Fruit fly (Drosophila melanogaster) whole organism, embryonic: ENCODE data around the gene Smox.
A peak's percentile ranks its signal among the peaks of the same experiment; 100 is the strongest.

Source experiments
- ATbp ChIP-seq: fragments of 200-800 bp; sonication (Bioruptor generic); optimal IDR thresholded peaks from 2 replicates; lab custom pipeline; 2017; ENCODE audit warnings: missing biosample characterization, mild to moderate bottlenecking, missing genetic modification characterization, missing genetic modification reagents
- Bgb ChIP-seq: fragments of 200-800 bp; sonication (Bioruptor generic); IDR thresholded peaks from 2 replicates; pipeline ENCODE4 v1.3.6; 2022; ENCODE audit warnings: missing biosample characterization, missing genetic modification characterization; ENCODE audit not compliant: partially characterized antibody
- CG10366 ChIP-seq: fragments of 200-800 bp; sonication (Bioruptor generic); IDR thresholded peaks from 2 replicates; pipeline ENCODE4 v1.3.6; 2022; ENCODE audit warnings: missing biosample characterization, missing genetic modification characterization
- CG12104 ChIP-seq: fragments of 200-800 bp; sonication (Bioruptor generic); optimal IDR thresholded peaks from 3 replicates; lab custom pipeline; 2016; ENCODE audit warnings: missing biosample characterization, missing genetic modification characterization
- CG12219 ChIP-seq: fragments of 200-800 bp; sonication (Bioruptor generic); optimal IDR thresholded peaks from 3 replicates; lab custom pipeline; 2018; ENCODE audit warnings: missing biosample characterization, mild to moderate bottlenecking, missing genetic modification characterization
- CG12236 ChIP-seq: fragments of 200-800 bp; sonication (Bioruptor generic); optimal IDR thresholded peaks from 2 replicates; lab custom pipeline; 2016; ENCODE audit warnings: missing biosample characterization, missing genetic modification characterization
- CG14014 ChIP-seq: fragments of 200-800 bp; sonication (Bioruptor generic); IDR thresholded peaks from 2 replicates; pipeline ENCODE4 v1.3.6; 2022; ENCODE audit warnings: missing biosample characterization, missing genetic modification characterization
- CG14050 ChIP-seq: fragments of 200-800 bp; sonication (Bioruptor generic); IDR thresholded peaks from 3 replicates; pipeline ENCODE4 v1.3.6; 2022; ENCODE audit warnings: missing biosample characterization, missing genetic modification characterization
- CG17186 ChIP-seq: fragments of 200-800 bp; sonication (Bioruptor generic); optimal IDR thresholded peaks from 3 replicates; lab custom pipeline; 2017; ENCODE audit warnings: missing biosample characterization, missing genetic modification reagents, missing genetic modification characterization
- CG17829 ChIP-seq: fragments of 200-800 bp; optimal IDR thresholded peaks from 2 replicates; lab custom pipeline; 2019; ENCODE audit warnings: missing biosample characterization, mild to moderate bottlenecking, missing genetic modification characterization, moderate library complexity
- CG1832 ChIP-seq: fragments of 200-800 bp; sonication (Bioruptor generic); optimal IDR thresholded peaks from 2 replicates; lab custom pipeline; 2017; ENCODE audit warnings: missing biosample characterization, mild to moderate bottlenecking, missing genetic modification characterization, inconsistent platforms
- CG18599 ChIP-seq: fragments of 200-800 bp; sonication (Bioruptor generic); optimal IDR thresholded peaks from 3 replicates; lab custom pipeline; 2017; ENCODE audit warnings: missing biosample characterization, missing genetic modification characterization, mild to moderate bottlenecking, moderate library complexity, missing genetic modification reagents
- CG34422 ChIP-seq: fragments of 200-800 bp; sonication (Bioruptor generic); IDR thresholded peaks from 3 replicates; pipeline ENCODE4 v1.3.6; 2022; ENCODE audit warnings: missing biosample characterization, missing genetic modification characterization
- CG4328 ChIP-seq: fragments of 200-800 bp; sonication (Bioruptor generic); optimal IDR thresholded peaks from 3 replicates; lab custom pipeline; 2017; ENCODE audit warnings: missing biosample characterization, missing genetic modification reagents, missing genetic modification characterization
- CG4707 ChIP-seq: fragments of 200-800 bp; sonication (Bioruptor generic); optimal IDR thresholded peaks from 2 replicates; lab custom pipeline; 2018; ENCODE audit warnings: missing biosample characterization, mild to moderate bottlenecking, missing genetic modification characterization, moderate library complexity
- CG4820 ChIP-seq: fragments of 200-800 bp; sonication (Bioruptor generic); optimal IDR thresholded peaks from 3 replicates; lab custom pipeline; 2016; ENCODE audit warnings: missing biosample characterization, missing genetic modification characterization
- CG7271 ChIP-seq: fragments of 200-800 bp; sonication (Bioruptor generic); optimal IDR thresholded peaks from 2 replicates; lab custom pipeline; 2018; ENCODE audit warnings: missing biosample characterization, mild to moderate bottlenecking, missing genetic modification characterization, moderate library complexity
- CG7786 ChIP-seq: fragments of 200-800 bp; sonication (Bioruptor generic); optimal IDR thresholded peaks from 2 replicates; lab custom pipeline; 2016; ENCODE audit warnings: missing biosample characterization, missing genetic modification characterization
- CG8290 ChIP-seq, 3 experiments: fragments of 200-800 bp; sonication (Bioruptor generic); optimal IDR thresholded peaks; 2 replicates each; lab custom pipeline; 2016 to 2019; ENCODE audit warnings: missing biosample characterization in 3 of 3, missing genetic modification characterization in 3 of 3, mild to moderate bottlenecking in 2 of 3, moderate library complexity in 1 of 3
- Chrac-16 ChIP-seq: fragments of 200-800 bp; sonication (Bioruptor generic); optimal IDR thresholded peaks from 3 replicates; lab custom pipeline; 2016; ENCODE audit warnings: missing biosample characterization, missing genetic modification characterization
- Dp ChIP-seq: fragments of 200-800 bp; sonication (Bioruptor generic); optimal IDR thresholded peaks from 2 replicates; lab custom pipeline; 2018; ENCODE audit warnings: missing biosample characterization, mild to moderate bottlenecking, missing genetic modification characterization, moderate library complexity
- Gsc ChIP-seq: fragments of 200-800 bp; sonication (Bioruptor generic); IDR thresholded peaks from 2 replicates; pipeline ENCODE4 v1.3.6; 2022; ENCODE audit warnings: missing biosample characterization, missing genetic modification characterization
- HHEX ChIP-seq: fragments of 200-800 bp; sonication (Bioruptor generic); optimal IDR thresholded peaks from 3 replicates; lab custom pipeline; 2017; ENCODE audit warnings: missing biosample characterization, mild to moderate bottlenecking, missing genetic modification characterization, missing genetic modification reagents
- HLH54F ChIP-seq: fragments of 200-800 bp; sonication (Bioruptor generic); optimal IDR thresholded peaks from 3 replicates; lab custom pipeline; 2016; ENCODE audit warnings: missing biosample characterization, missing genetic modification characterization
- Hand ChIP-seq: fragments of 200-800 bp; sonication (Bioruptor generic); optimal IDR thresholded peaks from 2 replicates; lab custom pipeline; 2017; ENCODE audit warnings: mild to moderate bottlenecking, missing biosample characterization, missing genetic modification reagents, missing genetic modification characterization
- Hmr ChIP-seq: fragments of 200-800 bp; sonication (Bioruptor generic); optimal IDR thresholded peaks from 3 replicates; lab custom pipeline; 2017; ENCODE audit warnings: mild to moderate bottlenecking, missing biosample characterization, missing genetic modification reagents, missing genetic modification characterization
- MESR4 ChIP-seq: fragments of 200-800 bp; sonication (Bioruptor generic); optimal IDR thresholded peaks from 2 replicates; lab custom pipeline; 2018; ENCODE audit warnings: missing biosample characterization, mild to moderate bottlenecking, missing genetic modification characterization, moderate library complexity
- Mad ChIP-seq: fragments of 200-800 bp; sonication (Bioruptor generic); optimal IDR thresholded peaks from 2 replicates; lab custom pipeline; 2016; ENCODE audit warnings: missing biosample characterization, missing genetic modification characterization
- Myb ChIP-seq: fragments of 200-800 bp; sonication (Bioruptor generic); optimal IDR thresholded peaks from 2 replicates; lab custom pipeline; 2016; ENCODE audit warnings: missing biosample characterization, missing genetic modification characterization
- NfI ChIP-seq: fragments of 200-800 bp; sonication (Bioruptor generic); optimal IDR thresholded peaks from 3 replicates; lab custom pipeline; 2018; ENCODE audit warnings: missing biosample characterization, mild to moderate bottlenecking, missing genetic modification characterization, moderate library complexity
- Scr ChIP-seq: fragments of 200-800 bp; sonication (Bioruptor generic); IDR thresholded peaks from 2 replicates; pipeline ENCODE4 v1.3.6; 2022; ENCODE audit warnings: missing biosample characterization, missing genetic modification characterization; ENCODE audit not compliant: partially characterized antibody
- al ChIP-seq: fragments of 200-800 bp; sonication (Bioruptor generic); IDR thresholded peaks from 2 replicates; pipeline ENCODE4 v1.3.6; 2022; ENCODE audit warnings: missing biosample characterization, missing genetic modification characterization
- caup ChIP-seq: fragments of 200-800 bp; sonication (Bioruptor generic); optimal IDR thresholded peaks from 3 replicates; lab custom pipeline; 2017; ENCODE audit warnings: missing biosample characterization, mild to moderate bottlenecking, missing genetic modification characterization, moderate library complexity; ENCODE audit not compliant: severe bottlenecking
- crc ChIP-seq: fragments of 200-800 bp; sonication (Bioruptor generic); optimal IDR thresholded peaks from 2 replicates; lab custom pipeline; 2016; ENCODE audit warnings: missing biosample characterization, missing genetic modification characterization
- crol ChIP-seq: fragments of 200-800 bp; sonication (Bioruptor generic); IDR thresholded peaks from 2 replicates; pipeline ENCODE4 v1.3.6; 2022; ENCODE audit warnings: missing biosample characterization, missing genetic modification characterization
- dysf ChIP-seq: fragments of 200-800 bp; sonication (Bioruptor generic); IDR thresholded peaks from 3 replicates; pipeline ENCODE4 v1.3.6; 2022; ENCODE audit warnings: missing biosample characterization, missing genetic modification characterization
- gsb ChIP-seq: fragments of 200-800 bp; sonication (Bioruptor generic); IDR thresholded peaks from 2 replicates; pipeline ENCODE4 v1.3.6; 2022; ENCODE audit warnings: missing biosample characterization, missing genetic modification characterization
- kni ChIP-seq: fragments of 200-800 bp; sonication (Bioruptor generic); optimal IDR thresholded peaks from 3 replicates; lab custom pipeline; 2017; ENCODE audit warnings: mild to moderate bottlenecking, missing biosample characterization, missing genetic modification reagents, missing genetic modification characterization
- maf-S ChIP-seq: fragments of 200-800 bp; sonication (Bioruptor generic); optimal IDR thresholded peaks from 2 replicates; lab custom pipeline; 2016; ENCODE audit warnings: missing biosample characterization, missing genetic modification characterization
- mam ChIP-seq: fragments of 200-800 bp; sonication (Bioruptor generic); optimal IDR thresholded peaks from 3 replicates; lab custom pipeline; 2016; ENCODE audit warnings: missing biosample characterization, missing genetic modification characterization
- nerfin-1 ChIP-seq: fragments of 200-800 bp; sonication (Bioruptor generic); optimal IDR thresholded peaks from 3 replicates; lab custom pipeline; 2019; ENCODE audit warnings: missing biosample characterization, mild to moderate bottlenecking, missing genetic modification characterization, moderate library complexity
- nom ChIP-seq: fragments of 200-800 bp; sonication (Bioruptor generic); optimal IDR thresholded peaks from 2 replicates; lab custom pipeline; 2017; ENCODE audit warnings: missing biosample characterization, missing genetic modification characterization, mild to moderate bottlenecking, moderate library complexity, missing genetic modification reagents
- oc ChIP-seq: fragments of 200-800 bp; sonication (Bioruptor generic); optimal IDR thresholded peaks from 2 replicates; lab custom pipeline; 2018; ENCODE audit warnings: missing biosample characterization, mild to moderate bottlenecking, missing genetic modification characterization, moderate library complexity
- ranshi ChIP-seq: fragments of 200-800 bp; sonication (Bioruptor generic); IDR thresholded peaks from 2 replicates; pipeline ENCODE4 v1.3.6; 2022; ENCODE audit warnings: missing biosample characterization, missing genetic modification characterization
- slbo ChIP-seq: fragments of 200-800 bp; sonication (Bioruptor generic); IDR thresholded peaks from 2 replicates; pipeline ENCODE4 v1.3.6; 2022; ENCODE audit warnings: missing biosample characterization, missing genetic modification characterization
- tll ChIP-seq, 2 experiments: fragments of 200-800 bp in 1 of 2; fragments of >200 bp in 1 of 2; sonication (Bioruptor generic) in 1 of 2; optimal IDR thresholded peaks; 2 replicates each; lab custom pipeline; 2017 to 2019; ENCODE audit warnings: missing biosample characterization in 2 of 2, missing genetic modification characterization in 2 of 2, mild to moderate bottlenecking in 1 of 2, moderate library complexity in 1 of 2
- unc-4 ChIP-seq: fragments of 200-800 bp; sonication (Bioruptor generic); IDR thresholded peaks from 2 replicates; pipeline ENCODE4 v1.3.6; 2022; ENCODE audit warnings: missing biosample characterization, missing genetic modification characterization; ENCODE audit not compliant: partially characterized antibody

Gene Smox

DNA sequence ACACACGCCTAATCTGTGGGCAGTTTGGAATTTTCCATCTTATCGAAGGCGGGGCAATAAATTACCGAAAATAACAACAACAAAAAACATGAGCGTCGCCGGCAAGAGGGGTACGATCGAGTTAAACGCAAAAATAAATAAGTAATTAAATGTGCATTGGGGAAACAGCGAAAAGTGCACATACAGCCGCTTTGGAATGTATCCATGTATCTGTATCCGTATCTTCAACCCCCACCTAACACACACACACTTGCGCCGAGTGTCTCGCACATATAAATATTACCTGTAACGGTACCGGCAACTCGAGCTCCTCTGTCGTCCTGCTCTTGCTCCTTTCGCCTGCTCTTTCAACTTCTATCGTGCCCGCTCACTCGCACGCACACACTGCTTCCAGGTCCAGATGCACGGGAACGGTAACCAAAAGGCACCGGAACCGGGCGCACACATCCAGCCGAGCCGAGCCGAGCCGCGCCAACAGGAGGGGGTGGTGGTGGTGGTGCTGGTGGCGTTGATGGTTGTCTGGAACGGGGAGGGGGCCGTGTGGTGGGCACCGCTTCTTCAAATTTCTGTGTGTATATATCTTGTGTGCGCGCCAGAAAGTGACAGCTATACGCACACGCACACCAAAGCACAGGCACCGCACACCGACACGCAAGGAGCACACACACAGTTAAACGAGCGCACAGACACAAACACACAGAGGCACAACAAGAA, 569 bp downstream of the Smox start (continued):
- TF ChIP-seq Chrac-16 (GFP tag; lab: Kevin White, UChicago) (no peak), Mad (peak; percentile 19), al (no peak), caup (peak; percentile 17), HLH54F (GFP tag; lab: Kevin White, UChicago) (peak; percentile 23), NfI (GFP tag; lab: Kevin White, UChicago) (no peak), nom (GFP tag; lab: Kevin White, UChicago) (peak; percentile 43), maf-S (GFP tag; lab: Kevin White, UChicago) (no peak), CG10366 (GFP tag; lab: Robert Waterston, UW) (peak; percentile 12; the same call in 1 of the 2 replicates), CG14050 (GFP tag; lab: Robert Waterston, UW) (no peak), dysf (GFP tag; lab: Robert Waterston, UW) (peak; percentile 25; the same call in 1 of the 3 replicates), Gsc (no peak), Dp (GFP tag; lab: Kevin White, UChicago) (no peak), ranshi (peak; percentile 14; the same call in 1 of the 2 replicates), MESR4 (GFP tag; lab: Kevin White, UChicago) (peak; percentile 69), CG4707 (GFP tag; lab: Kevin White, UChicago) (no peak), crc (peak; percentile 11), CG18599 (GFP tag; lab: Kevin White, UChicago) (peak; percentile 44), HHEX (GFP tag; lab: Kevin White, UChicago) (no peak), nerfin-1 (peak; percentile 72), CG12236 (GFP tag; lab: Kevin White, UChicago) (no peak), tll (GFP tag; optimal IDR thresholded peaks at IDR 0.05; lab: Kevin White, UChicago) (no peak), crol (GFP tag; lab: Robert Waterston, UW) (peak; percentile 99), CG12104 (GFP tag; lab: Kevin White, UChicago) (no peak), CG1832 (peak; percentile 91), CG14014 (no peak), kni (GFP tag; lab: Kevin White, UChicago) (peak; percentile 60), CG12219 (peak; percentile 10), CG34422 (GFP tag; lab: Robert Waterston, UW) (peak; percentile 77; the same call in 2 of the 3 replicates), CG7786 (GFP tag; lab: Kevin White, UChicago) (peak; percentile 36), CG7271 (tag; lab: Kevin White, UChicago) (no peak), Scr (peak; percentile 17; the same call in 1 of the 2 replicates), Hand (GFP tag; lab: Kevin White, UChicago) (peak; percentile 4), unc-4 (GFP tag; lab: Robert Waterston, UW) (0 out of 2 replicates have a peak, but pooled peaks have one; percentile 8), CG4328 (GFP tag; lab: Kevin White, UChicago) (peak; percentile 3), CG8290 (GFP tag; optimal IDR thresholded peaks at IDR 0.05; lab: Kevin White, UChicago) (no peak), CG8290 (tag; optimal IDR thresholded peaks at IDR 0.05; lab: Kevin White, UChicago) (peak in 1 of 2 experiments; percentile 33), Hmr (peak; percentile 29), CG17829 (no peak), ATbp (GFP tag; lab: Kevin White, UChicago) (no peak), gsb (GFP tag; lab: Robert Waterston, UW) (no peak), mam (GFP tag; lab: Kevin White, UChicago) (peak; percentile 51), Bgb (GFP tag; lab: Robert Waterston, UW) (peak; percentile 35; the same call in 1 of the 2 replicates), oc (no peak), Myb (GFP tag; lab: Kevin White, UChicago) (peak; percentile 22), slbo (GFP tag; lab: Robert Waterston, UW) (peak; percentile 41; the same call in 1 of the 2 replicates), CG4820 (GFP tag; lab: Kevin White, UChicago) (peak; percentile 15), CG17186 (GFP tag; lab: Kevin White, UChicago) (no peak)
